Fruit fly (Drosophila melanogaster) whole organism, pupa: ENCODE measurements around the gene CG17782.

ENCODE experiments used
- CG13204 ChIP-seq: fragments of 200-800 bp; sonication (Bioruptor generic); optimal IDR thresholded peaks from 2 replicates; lab custom pipeline; 2018; ENCODE audit warnings: missing biosample characterization, mild to moderate bottlenecking, missing genetic modification characterization, moderate library complexity
- CG14655 ChIP-seq: fragments of 200-800 bp; sonication (Bioruptor generic); optimal IDR thresholded peaks from 3 replicates; lab custom pipeline; 2017; ENCODE audit warnings: mild to moderate bottlenecking, missing biosample characterization, missing genetic modification reagents, missing genetic modification characterization
- CG15710 ChIP-seq: fragments of 200-800 bp; sonication (Bioruptor generic); optimal IDR thresholded peaks from 2 replicates; lab custom pipeline; 2018; ENCODE audit warnings: missing biosample characterization, mild to moderate bottlenecking, missing genetic modification characterization, moderate library complexity
- CG17806 ChIP-seq: fragments of 200-800 bp; sonication (Bioruptor generic); optimal IDR thresholded peaks from 2 replicates; lab custom pipeline; 2018; ENCODE audit warnings: missing biosample characterization, mild to moderate bottlenecking, missing genetic modification characterization, moderate library complexity
- CG4496 ChIP-seq: fragments of 200-800 bp; sonication (Bioruptor generic); IDR thresholded peaks from 3 replicates; pipeline ENCODE4 v1.3.6; 2022; ENCODE audit warnings: missing biosample characterization, missing genetic modification characterization
- CG8301 ChIP-seq: fragments of 200-800 bp; sonication (Bioruptor generic); optimal IDR thresholded peaks from 2 replicates; lab custom pipeline; 2018; ENCODE audit warnings: missing biosample characterization, mild to moderate bottlenecking, missing genetic modification characterization
- EcR ChIP-seq: fragments of 200-800 bp; sonication (Bioruptor generic); optimal IDR thresholded peaks from 3 replicates; lab custom pipeline; 2019; ENCODE audit warnings: missing biosample characterization, missing genetic modification characterization, mild to moderate bottlenecking, moderate library complexity, missing genetic modification reagents
- Ets98B ChIP-seq: fragments of 200-800 bp; sonication (Bioruptor generic); IDR thresholded peaks from 2 replicates; pipeline ENCODE4 v1.3.6; 2022; ENCODE audit warnings: missing biosample characterization, missing genetic modification characterization
- Pif1A ChIP-seq: fragments of 200-800 bp; sonication (Bioruptor generic); optimal IDR thresholded peaks from 3 replicates; lab custom pipeline; 2016; ENCODE audit warnings: missing biosample characterization, missing genetic modification characterization
- Pif1B ChIP-seq: fragments of 200-800 bp; sonication (Bioruptor generic); optimal IDR thresholded peaks from 3 replicates; lab custom pipeline; 2016; ENCODE audit warnings: missing biosample characterization, missing genetic modification characterization
- Snoo ChIP-seq: fragments of 200-800 bp; sonication (Bioruptor generic); optimal IDR thresholded peaks from 3 replicates; lab custom pipeline; 2017; ENCODE audit warnings: missing biosample characterization, mild to moderate bottlenecking, missing genetic modification characterization, inconsistent platforms
- fd96Ca ChIP-seq: fragments of 200-800 bp; sonication (Bioruptor generic); IDR thresholded peaks from 3 replicates; pipeline ENCODE4 v1.3.6; 2022; ENCODE audit warnings: missing biosample characterization, missing genetic modification characterization
- gl ChIP-seq: fragments of 200-800 bp; sonication (Bioruptor generic); optimal IDR thresholded peaks from 2 replicates; lab custom pipeline; 2018; ENCODE audit warnings: missing biosample characterization, mild to moderate bottlenecking, missing genetic modification characterization

DNA sequence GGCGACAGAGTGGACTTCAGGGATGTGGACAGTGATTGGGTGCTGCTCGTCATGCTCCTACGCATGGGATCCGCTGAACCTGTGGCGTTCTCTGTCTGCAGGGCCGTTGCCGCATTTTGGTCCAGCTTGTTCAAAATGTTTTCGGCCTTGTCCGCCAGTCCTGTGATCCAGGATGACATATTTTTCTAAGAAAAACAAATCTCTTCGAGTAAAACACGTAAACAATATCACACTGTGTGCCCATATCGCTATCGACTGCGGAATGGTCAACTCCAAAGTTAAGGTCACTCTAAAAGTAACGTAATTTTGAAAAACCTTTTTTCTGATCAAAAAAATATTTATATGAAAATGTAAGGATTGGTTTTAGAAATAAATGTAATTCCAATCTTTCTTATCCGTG lies 14.9 kb downstream of the CG17782 start, which contains the start of gene Golgin84:
- no peak for TF ChIP-seq CG17806 (tag; lab: Kevin White, UChicago)
- TF ChIP-seq EcR (GFP tag; lab: Kevin White, UChicago) = no peak
- TF ChIP-seq Ets98B = no peak
- TF ChIP-seq CG14655 (GFP tag; lab: Kevin White, UChicago) = no peak
- TF ChIP-seq CG8301 = no peak
- TF ChIP-seq Pif1A (GFP tag; lab: Kevin White, UChicago) = no peak
- TF ChIP-seq CG15710 (tag; lab: Kevin White, UChicago) = no peak
- TF ChIP-seq CG4496 (GFP tag; lab: Robert Waterston, UW) = no peak
- no peak for TF ChIP-seq Snoo
- TF ChIP-seq Pif1B (GFP tag; lab: Kevin White, UChicago) = no peak
- no peak for TF ChIP-seq gl
- no peak for TF ChIP-seq CG13204
- no peak for TF ChIP-seq fd96Ca
